Worm (Caenorhabditis elegans): ENCODE results near the gene zmp-6.

ce11 chrIII:7285783-7286182 lies 38.1 kb upstream of the zmp-6 start, which contains the start of gene pho-5:
- TF ChIP-seq nhr-76 (tag; optimal IDR thresholded peaks at IDR 0.05), result no peak
- TF ChIP-seq ceh-82 (tag; optimal IDR thresholded peaks at IDR 0.05), result no peak
- TF ChIP-seq nfya-1 (tag; optimal IDR thresholded peaks at IDR 0.05; ENCODE audit: insufficient read depth), result no peak
- TF ChIP-seq R02D3.7 (tag; optimal IDR thresholded peaks at IDR 0.05), result no peak
- no peak for TF ChIP-seq pqm-1 (tag; optimal IDR thresholded peaks at IDR 0.05)
- no peak for TF ChIP-seq fos-1 (tag; optimal IDR thresholded peaks at IDR 0.05)
- TF ChIP-seq tbx-2 (tag; optimal IDR thresholded peaks at IDR 0.05), result no peak
- no peak for TF ChIP-seq nhr-23 (tag; optimal IDR thresholded peaks at IDR 0.05)
- no peak for TF ChIP-seq nhr-12 (tag; optimal IDR thresholded peaks at IDR 0.05)
- TF ChIP-seq nhr-28 (tag; optimal IDR thresholded peaks at IDR 0.05), result no peak
- TF ChIP-seq ztf-4 (tag; optimal IDR thresholded peaks at IDR 0.05), result no peak

All from whole organism, L3 larva.